Fruit fly (Drosophila melanogaster): ENCODE results near the gene CG11162.

The CG11162 gene

dm6 chrX:13634254-13634999 lies 42.3 kb upstream of the CG11162 start (continued):
- TF ChIP-seq zfh1 (GFP tag; IDR thresholded peaks at IDR 0.05), result 0 out of 3 replicates have a peak, but pooled peaks have one; percentile 24
- peak; percentile 38 for TF ChIP-seq B-H2 (GFP tag; optimal IDR thresholded peaks at IDR 0.05)
- no peak for TF ChIP-seq salm (tag; optimal IDR thresholded peaks at IDR 0.05)
- no peak for TF ChIP-seq CG5953 (GFP tag; IDR thresholded peaks at IDR 0.05)
- no peak for TF ChIP-seq CG18011 (GFP tag; optimal IDR thresholded peaks at IDR 0.05)
- TF ChIP-seq gce (GFP tag; IDR thresholded peaks at IDR 0.05), result 0 out of 3 replicates have a peak, but pooled peaks have one; percentile 27
- TF ChIP-seq pfk (GFP tag; optimal IDR thresholded peaks at IDR 0.05), result peak; percentile 66
- no peak for TF ChIP-seq HmgD (GFP tag; optimal IDR thresholded peaks at IDR 0.05)
- no peak for TF ChIP-seq hb (GFP tag; IDR thresholded peaks at IDR 0.05; ENCODE audit: partially characterized antibody)
- no peak for TF ChIP-seq ato (GFP tag; IDR thresholded peaks at IDR 0.05; ENCODE audit: partially characterized antibody)
- TF ChIP-seq repo (GFP tag; optimal IDR thresholded peaks at IDR 0.05), result no peak
- TF ChIP-seq CG12299 (tag; optimal IDR thresholded peaks at IDR 0.05), result peak; percentile 53
- TF ChIP-seq Mad (GFP tag; optimal IDR thresholded peaks at IDR 0.05), result no peak
- peak; percentile 23 to 44 for TF ChIP-seq dpn (GFP tag; optimal IDR thresholded peaks at IDR 0.05)
- no peak for TF ChIP-seq tio (GFP tag; optimal IDR thresholded peaks at IDR 0.05)
- TF ChIP-seq pita (GFP tag; optimal IDR thresholded peaks at IDR 0.05), result no peak
- TF ChIP-seq wdn (GFP tag; IDR thresholded peaks at IDR 0.05), result no peak; the same call in 1 of the 2 replicates
- TF ChIP-seq CG7745 (tag; optimal IDR thresholded peaks at IDR 0.05), result no peak
- TF ChIP-seq fd96Cb (tag; optimal IDR thresholded peaks at IDR 0.05), result no peak
- TF ChIP-seq CG30403 (GFP tag; optimal IDR thresholded peaks at IDR 0.05), result peak; percentile 56
- peak; percentile 71 for TF ChIP-seq CG9932 (GFP tag; IDR thresholded peaks at IDR 0.05)
- peak; percentile 28 for TF ChIP-seq fd3F (GFP tag; optimal IDR thresholded peaks at IDR 0.05)
- no peak for TF ChIP-seq cato (GFP tag; optimal IDR thresholded peaks at IDR 0.05; ENCODE audit: borderline replicate concordance)
- no peak for TF ChIP-seq CG30020 (tag; optimal IDR thresholded peaks at IDR 0.05)
- no peak for TF ChIP-seq chinmo (GFP tag; IDR thresholded peaks at IDR 0.05; ENCODE audit: partially characterized antibody)
- TF ChIP-seq crc (GFP tag; optimal IDR thresholded peaks at IDR 0.05), result peak; percentile 24
- TF ChIP-seq CG11696 (GFP tag; IDR thresholded peaks at IDR 0.05), result no peak; the same call in 1 of the 2 replicates
- no peak for TF ChIP-seq CG17328 (GFP tag; IDR thresholded peaks at IDR 0.05)
- TF ChIP-seq gsb (GFP tag; IDR thresholded peaks at IDR 0.05), result peak; percentile 25; the same call in 1 of the 2 replicates
- no peak for TF ChIP-seq Gsc (GFP tag; IDR thresholded peaks at IDR 0.05)
- TF ChIP-seq Oli (tag; optimal IDR thresholded peaks at IDR 0.05), result peak; percentile 3
- TF ChIP-seq grn (GFP tag; optimal IDR thresholded peaks at IDR 0.05), result no peak
- TF ChIP-seq CG15011 (GFP tag; optimal IDR thresholded peaks at IDR 0.05), result peak; percentile 28
- peak; percentile 58 for TF ChIP-seq CG14014 (GFP tag; IDR thresholded peaks at IDR 0.05)
- no peak for TF ChIP-seq vnd (GFP tag; IDR thresholded peaks at IDR 0.05; ENCODE audit: partially characterized antibody)
- TF ChIP-seq lilli (GFP tag; optimal IDR thresholded peaks at IDR 0.05), result peak; percentile 69
- 0 out of 2 replicates have a peak, but pooled peaks have one; percentile 26 for TF ChIP-seq CG43689 (GFP tag; IDR thresholded peaks at IDR 0.05)
- TF ChIP-seq unpg (GFP tag; optimal IDR thresholded peaks at IDR 0.05), result no peak
- no peak for TF ChIP-seq CG1602 (GFP tag; optimal IDR thresholded peaks at IDR 0.05)
- TF ChIP-seq CG3995 (GFP tag; optimal IDR thresholded peaks at IDR 0.05), result no peak
- TF ChIP-seq NFAT (GFP tag; IDR thresholded peaks at IDR 0.05), result peak; percentile 75
- no peak for TF ChIP-seq sqz (GFP tag; optimal IDR thresholded peaks at IDR 0.05)
- peak; percentile 39 for TF ChIP-seq Dek (tag; optimal IDR thresholded peaks at IDR 0.05)
- no peak for TF ChIP-seq CG10267 (tag; optimal IDR thresholded peaks at IDR 0.05)
- peak; percentile 72 for TF ChIP-seq CG4328 (GFP tag; optimal IDR thresholded peaks at IDR 0.05)
- no peak for TF ChIP-seq fru (optimal IDR thresholded peaks at IDR 0.05)
- no peak for TF ChIP-seq slp2 (GFP tag; optimal IDR thresholded peaks at IDR 0.05)
- no peak for TF ChIP-seq CG1647 (GFP tag; optimal IDR thresholded peaks at IDR 0.05)
- no peak for TF ChIP-seq H2.0 (GFP tag; IDR thresholded peaks at IDR 0.05)
- no peak for TF ChIP-seq CG10431 (GFP tag; optimal IDR thresholded peaks at IDR 0.05)
